Fruit fly (Drosophila melanogaster): ENCODE results near the gene CG4238.

The CG4238 gene

DNA sequence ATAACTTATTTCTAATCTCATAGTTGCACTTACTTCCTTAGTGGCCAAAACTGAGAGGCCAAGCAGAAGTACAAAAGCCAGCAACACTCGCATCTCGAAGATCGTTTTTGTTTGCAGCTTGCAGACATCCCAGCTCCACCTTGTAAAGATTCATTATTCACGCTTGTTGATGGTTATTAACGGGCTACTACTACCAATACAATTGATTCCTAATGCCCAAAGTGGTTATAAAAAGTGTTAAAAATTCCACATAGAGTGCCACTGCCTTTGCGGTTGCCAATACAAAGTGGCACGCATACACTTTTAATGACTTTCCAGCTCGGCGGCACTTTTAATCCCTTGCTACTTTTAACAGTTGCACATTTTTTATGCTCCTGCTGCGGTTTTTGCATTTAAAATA, 17.6 kb upstream of the CG4238 start, which contains the start of gene Obp22a:
TSS of gene Obp22a (minus strand) at position 101 of the 400 bp plus-strand sequence.
- no peak for TF ChIP-seq Mnt (GFP tag; optimal IDR thresholded peaks at IDR 0.05)
- TF ChIP-seq CG1620 (GFP tag; optimal IDR thresholded peaks at IDR 0.05) = no peak
- TF ChIP-seq Crg-1 (GFP tag; optimal IDR thresholded peaks at IDR 0.05) = no peak

dm6 chr2L:2006082-2006669, 3.5 kb upstream of the CG4238 start, which contains the start of gene CG33543:
Gene CG33543 (minus strand): TSS chr2L:2006313.
- TF ChIP-seq pad (GFP tag; optimal IDR thresholded peaks at IDR 0.05) (peak; percentile 62), CG33017 (tag; optimal IDR thresholded peaks at IDR 0.05) (no peak)

DNA sequence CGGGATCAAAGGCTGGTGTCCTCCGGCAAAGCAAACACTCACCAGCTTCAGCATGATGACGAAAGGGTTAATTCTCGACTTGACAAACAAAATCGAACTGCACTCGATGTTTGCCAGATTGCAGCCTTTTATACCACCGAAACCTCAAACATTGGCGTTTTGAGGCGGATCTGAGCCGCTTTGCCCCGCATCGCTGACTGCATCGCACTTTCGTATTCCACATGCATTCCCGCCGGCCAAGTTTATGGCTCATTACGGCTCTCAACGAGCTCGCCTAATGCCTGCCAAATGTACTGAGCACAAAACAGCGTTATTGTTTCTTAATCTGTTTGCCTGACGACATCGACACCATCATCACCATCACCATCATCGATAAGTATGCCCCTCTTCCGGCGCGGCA, 2.6 kb upstream of the CG4238 start, which contains the start of gene CG15353:
TSS of gene CG15353 (minus strand) at position 101 of the 400 bp plus-strand sequence.
- TF ChIP-seq CG7045 (GFP tag; optimal IDR thresholded peaks at IDR 0.05) (no peak), kay (GFP tag; ENCODE audit: borderline replicate concordance) (no peak), bab1 (GFP tag; optimal IDR thresholded peaks at IDR 0.05) (no peak), CG14711 (tag; optimal IDR thresholded peaks at IDR 0.05) (no peak), Hr96 (GFP tag; optimal IDR thresholded peaks at IDR 0.05) (no peak), CG7101 (tag; optimal IDR thresholded peaks at IDR 0.05) (no peak), Mnt (GFP tag; optimal IDR thresholded peaks at IDR 0.05) (no peak), cnc (optimal IDR thresholded peaks at IDR 0.05) (no peak), Clk (GFP tag; optimal IDR thresholded peaks at IDR 0.05) (no peak), CG11617 (GFP tag; optimal IDR thresholded peaks at IDR 0.05) (no peak), pad (GFP tag; optimal IDR thresholded peaks at IDR 0.05) (no peak), CG12768 (GFP tag; optimal IDR thresholded peaks at IDR 0.05) (no peak), tj (GFP tag; optimal IDR thresholded peaks at IDR 0.05) (no peak), Crg-1 (GFP tag; optimal IDR thresholded peaks at IDR 0.05) (no peak), CG33017 (tag; optimal IDR thresholded peaks at IDR 0.05) (no peak), cic (GFP tag; optimal IDR thresholded peaks at IDR 0.05) (no peak), ovo (GFP tag; optimal IDR thresholded peaks at IDR 0.05) (no peak), CG1620 (GFP tag; optimal IDR thresholded peaks at IDR 0.05) (no peak)

DNA sequence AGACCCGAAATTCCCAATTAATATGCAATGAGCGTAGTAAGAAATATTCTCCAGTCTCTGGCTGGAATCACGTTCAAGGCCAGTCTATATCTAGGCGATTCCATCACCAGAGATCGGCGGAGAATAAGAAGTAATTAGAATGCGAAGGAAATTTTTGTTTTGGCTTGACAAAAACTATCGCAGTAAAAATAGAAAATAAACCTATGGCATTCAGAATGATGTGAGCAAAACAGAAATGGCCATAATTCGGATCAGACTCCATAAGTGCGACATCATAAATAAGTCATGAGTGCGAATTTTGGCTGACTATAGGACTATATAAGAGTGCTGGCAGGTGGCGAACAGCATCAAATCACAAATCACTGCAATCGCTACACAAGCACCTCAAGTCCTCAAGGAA, 1.5 kb upstream of the CG4238 start, which contains the start of gene Nplp4:
TSS of gene Nplp4 (plus strand) at position 301 of the 400 bp plus-strand sequence.
- TF ChIP-seq CG14711 (tag; optimal IDR thresholded peaks at IDR 0.05) (no peak), Mnt (GFP tag; optimal IDR thresholded peaks at IDR 0.05) (no peak), CG11617 (GFP tag; optimal IDR thresholded peaks at IDR 0.05) (no peak), CG12768 (GFP tag; optimal IDR thresholded peaks at IDR 0.05) (no peak), CG7045 (GFP tag; optimal IDR thresholded peaks at IDR 0.05) (no peak), cic (GFP tag; optimal IDR thresholded peaks at IDR 0.05) (no peak), pad (GFP tag; optimal IDR thresholded peaks at IDR 0.05) (no peak), Hr96 (GFP tag; optimal IDR thresholded peaks at IDR 0.05) (no peak), ovo (GFP tag; optimal IDR thresholded peaks at IDR 0.05) (no peak), Clk (GFP tag; optimal IDR thresholded peaks at IDR 0.05) (no peak), CG1620 (GFP tag; optimal IDR thresholded peaks at IDR 0.05) (no peak)

- TF ChIP-seq CG12768 (GFP tag; optimal IDR thresholded peaks at IDR 0.05) (no peak), bab1 (GFP tag; optimal IDR thresholded peaks at IDR 0.05) (peak; percentile 10), Mnt (GFP tag; optimal IDR thresholded peaks at IDR 0.05) (peak; percentile 88), kay (GFP tag; ENCODE audit: borderline replicate concordance) (peak; percentile 21)
Measured at dm6 chr2L:2010335-2011061, 839 bp downstream of the CG4238 start.

dm6 chr2L:2011430-2011829, 1.8 kb downstream of the CG4238 start:
- no peak for TF ChIP-seq CG11617 (GFP tag; optimal IDR thresholded peaks at IDR 0.05)
- TF ChIP-seq pad (GFP tag; optimal IDR thresholded peaks at IDR 0.05) = no peak
- no peak for TF ChIP-seq CG7045 (GFP tag; optimal IDR thresholded peaks at IDR 0.05)
- TF ChIP-seq CG12768 (GFP tag; optimal IDR thresholded peaks at IDR 0.05) = no peak
- TF ChIP-seq bab1 (GFP tag; optimal IDR thresholded peaks at IDR 0.05) = no peak
- no peak for TF ChIP-seq Crg-1 (GFP tag; optimal IDR thresholded peaks at IDR 0.05)
- TF ChIP-seq CG33017 (tag; optimal IDR thresholded peaks at IDR 0.05) = no peak
- TF ChIP-seq CG5204 (GFP tag; optimal IDR thresholded peaks at IDR 0.05) = no peak
- no peak for TF ChIP-seq ovo (GFP tag; optimal IDR thresholded peaks at IDR 0.05)
- no peak for TF ChIP-seq tj (GFP tag; optimal IDR thresholded peaks at IDR 0.05)

DNA sequence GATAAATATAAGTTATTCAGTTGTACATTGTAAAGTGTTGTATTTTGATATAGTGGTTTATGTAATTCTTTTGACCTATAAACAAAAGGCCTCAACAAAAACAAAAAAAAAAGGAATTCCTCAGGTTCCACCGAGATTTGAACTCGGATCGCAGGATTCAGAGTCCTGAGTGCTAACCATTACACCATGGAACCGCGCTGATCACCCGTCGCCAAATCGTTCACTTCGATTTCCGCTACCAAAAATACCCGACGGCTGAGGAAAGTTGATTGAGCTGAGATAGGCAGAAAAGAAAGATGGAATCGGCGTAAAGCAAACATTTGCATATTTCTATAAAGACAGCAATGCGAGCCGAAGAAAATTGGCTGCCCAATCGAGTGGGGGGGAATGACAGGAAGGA, 3.4 kb downstream of the CG4238 start:
- TF ChIP-seq cic (GFP tag; optimal IDR thresholded peaks at IDR 0.05) (no peak), Hr96 (GFP tag; optimal IDR thresholded peaks at IDR 0.05) (no peak), bab1 (GFP tag; optimal IDR thresholded peaks at IDR 0.05) (peak; percentile 14), CG7045 (GFP tag; optimal IDR thresholded peaks at IDR 0.05) (no peak), Mnt (GFP tag; optimal IDR thresholded peaks at IDR 0.05) (no peak), CG1620 (GFP tag; optimal IDR thresholded peaks at IDR 0.05) (no peak), CG33017 (tag; optimal IDR thresholded peaks at IDR 0.05) (no peak), ovo (GFP tag; optimal IDR thresholded peaks at IDR 0.05) (no peak), CG11617 (GFP tag; optimal IDR thresholded peaks at IDR 0.05) (no peak), tj (GFP tag; optimal IDR thresholded peaks at IDR 0.05) (peak; percentile 83), pad (GFP tag; optimal IDR thresholded peaks at IDR 0.05) (no peak), CG12768 (GFP tag; optimal IDR thresholded peaks at IDR 0.05) (no peak)
